Worm (Caenorhabditis elegans): ENCODE measurements around the gene Y41E3.13.

The Y41E3.13 gene

DNA sequence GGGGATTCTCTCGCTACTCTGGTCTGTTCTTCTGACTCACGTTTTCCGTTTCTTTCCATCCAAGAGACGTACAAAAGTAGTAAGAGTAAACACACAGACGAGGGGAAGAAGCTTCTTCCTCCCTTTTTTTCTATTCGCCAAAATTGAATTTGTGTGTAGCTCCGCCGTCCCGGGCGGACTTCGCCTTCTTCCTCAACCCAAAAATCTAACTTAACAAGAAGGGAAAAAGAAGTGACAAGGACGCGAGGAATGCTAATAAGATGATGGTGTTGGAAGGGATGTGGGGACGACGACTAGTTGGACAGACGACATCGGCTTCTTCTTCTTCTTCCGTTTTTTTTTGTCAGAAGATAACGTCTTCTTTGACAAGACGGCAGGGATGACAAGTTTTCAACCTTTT, 41.1 kb upstream of the Y41E3.13 start:
- no peak for TF ChIP-seq him-1 (tag; optimal IDR thresholded peaks at IDR 0.05)
- no peak for TF ChIP-seq ekl-4 (GFP tag; IDR thresholded peaks at IDR 0.05)
- no peak for TF ChIP-seq egl-44 (GFP tag; IDR thresholded peaks at IDR 0.05)
- TF ChIP-seq somi-1 (GFP tag; optimal IDR thresholded peaks at IDR 0.05), result no peak
- TF ChIP-seq B0336.3 (GFP tag; IDR thresholded peaks at IDR 0.05), result no peak
- TF ChIP-seq K12H6.12 (tag; optimal IDR thresholded peaks at IDR 0.05), result peak; percentile 23
- TF ChIP-seq zfh-2 (GFP tag; conservative IDR thresholded peaks at IDR 0.05), result peak; percentile 41; the same call in 1 of the 2 replicates
- no peak for TF ChIP-seq ets-4 (GFP tag; optimal IDR thresholded peaks at IDR 0.05)

DNA sequence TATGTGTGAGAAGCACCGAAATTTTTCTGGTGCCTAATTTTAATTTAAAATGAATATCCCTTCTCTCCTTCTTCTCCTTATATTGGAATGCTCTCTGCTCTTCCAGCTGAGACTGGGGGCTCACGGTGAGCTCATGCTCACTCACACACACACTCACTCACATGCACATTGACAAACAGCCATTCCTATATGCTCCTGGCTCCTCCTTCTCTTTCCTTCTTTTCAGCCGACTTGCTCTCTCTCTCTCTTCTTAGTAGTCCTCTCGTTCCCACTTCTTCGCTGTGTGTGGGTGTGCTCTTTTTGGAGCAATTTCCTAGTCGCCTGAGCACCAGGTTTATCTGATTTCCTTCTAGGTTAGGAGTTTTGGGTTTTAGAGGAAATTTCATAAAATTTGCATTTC, 37.1 kb upstream of the Y41E3.13 start:
- TF ChIP-seq cebp-2 (GFP tag; IDR thresholded peaks at IDR 0.05) (peak; percentile 27; the same call in 1 of the 2 replicates), F39B2.1 (GFP tag; IDR thresholded peaks at IDR 0.05) (no peak), lin-35 (GFP tag; optimal IDR thresholded peaks at IDR 0.05) (peak in 1 of 3 experiments; percentile 8), K12H6.12 (tag; optimal IDR thresholded peaks at IDR 0.05) (peak; percentile 12), ztf-18 (tag; optimal IDR thresholded peaks at IDR 0.05) (peak; percentile 41), tlf-1 (GFP tag; optimal IDR thresholded peaks at IDR 0.05) (no peak), cebp-1 (GFP tag; IDR thresholded peaks at IDR 0.05) (no peak), cebp-1 (tag; optimal IDR thresholded peaks at IDR 0.05) (peak; percentile 19), zfh-2 (GFP tag; conservative IDR thresholded peaks at IDR 0.05) (0 out of 2 replicates have a peak, but pooled peaks have one; percentile 23)

DNA sequence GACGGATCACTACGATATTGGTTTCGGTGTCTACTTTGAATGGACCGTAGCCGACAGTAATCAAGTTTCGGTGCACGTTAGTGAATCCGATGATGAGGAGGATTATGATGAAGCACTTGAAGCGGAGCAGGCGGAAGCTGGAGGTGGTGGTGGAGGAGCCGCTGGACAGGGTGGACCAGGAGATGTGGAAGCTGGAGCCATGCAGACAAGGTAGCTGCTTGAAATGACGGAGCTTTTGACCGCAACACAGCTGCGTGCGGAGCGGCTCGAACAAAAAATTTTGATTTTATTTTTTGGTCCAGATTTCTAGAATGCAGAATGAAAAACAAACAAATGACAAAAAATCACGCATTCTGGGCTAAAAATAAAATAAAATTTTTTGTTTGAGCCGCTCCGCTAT, 33.7 kb upstream of the Y41E3.13 start:
- TF ChIP-seq unc-62 (GFP tag; optimal IDR thresholded peaks at IDR 0.05), result no peak
- TF ChIP-seq zfh-2 (GFP tag; conservative IDR thresholded peaks at IDR 0.05), result peak; percentile 67

DNA sequence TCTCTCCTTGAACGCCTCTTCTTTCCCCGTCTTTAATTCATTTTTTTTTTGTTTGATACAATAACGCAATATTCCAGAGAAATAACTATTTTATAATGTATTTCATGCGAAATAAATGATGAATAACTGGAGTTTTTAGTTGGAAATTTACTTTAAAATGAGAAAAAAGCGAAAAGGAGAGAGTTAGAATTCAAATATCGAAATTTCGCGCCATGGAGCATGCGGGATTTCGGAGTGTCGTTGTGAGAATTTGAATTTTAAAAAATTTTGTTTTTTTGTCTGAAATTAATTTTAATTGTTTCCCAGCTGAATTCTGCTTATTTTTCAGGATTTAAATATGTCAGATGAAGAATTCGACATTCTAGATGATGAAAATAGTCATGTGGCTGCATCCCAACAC, 32.7 kb upstream of the Y41E3.13 start, which contains the start of gene fcd-2:
fcd-2 (plus strand) TSS at position 327 of the 400 bp plus-strand sequence.
- no peak for TF ChIP-seq rpc-1 (optimal IDR thresholded peaks at IDR 0.05)
- no peak for TF ChIP-seq rpc-1 (tag; optimal IDR thresholded peaks at IDR 0.05)
- no peak for TF ChIP-seq C17E4.6 (GFP tag; IDR thresholded peaks at IDR 0.05)
- no peak for TF ChIP-seq athp-1 (tag; optimal IDR thresholded peaks at IDR 0.05)
- TF ChIP-seq egrh-3 (GFP tag; IDR thresholded peaks at IDR 0.05), result no peak
- TF ChIP-seq F33H1.4 (GFP tag; IDR thresholded peaks at IDR 0.05), result peak; percentile 37; the same call in 1 of the 2 replicates
- peak; percentile 23 for TF ChIP-seq B0035.1 (tag; optimal IDR thresholded peaks at IDR 0.05)
- no peak for TF ChIP-seq repo-1 (tag; optimal IDR thresholded peaks at IDR 0.05)
- no peak for TF ChIP-seq aptf-2 (GFP tag; conservative IDR thresholded peaks at IDR 0.05)
- no peak for TF ChIP-seq C06A6.2 (GFP tag; conservative IDR thresholded peaks at IDR 0.05)
- peak in 2 of 3 experiments; percentile 18 to 74 for TF ChIP-seq lin-35 (GFP tag; optimal IDR thresholded peaks at IDR 0.05)
- TF ChIP-seq cebp-2 (GFP tag; IDR thresholded peaks at IDR 0.05), result no peak
- peak; percentile 43 for TF ChIP-seq F49E8.2 (tag; optimal IDR thresholded peaks at IDR 0.05; ENCODE audit: insufficient read depth)
- TF ChIP-seq lin-40 (tag; optimal IDR thresholded peaks at IDR 0.05), result peak; percentile 15
- TF ChIP-seq B0336.3 (GFP tag; IDR thresholded peaks at IDR 0.05), result peak; percentile 26; the same call in 1 of the 2 replicates
- no peak for TF ChIP-seq mxl-1 (tag; optimal IDR thresholded peaks at IDR 0.05)
- peak; percentile 96 for TF ChIP-seq efl-1 (GFP tag; optimal IDR thresholded peaks at IDR 0.05)
- TF ChIP-seq attf-5 (GFP tag; optimal IDR thresholded peaks at IDR 0.05), result peak; percentile 63
- peak; percentile 71 for TF ChIP-seq ztf-18 (tag; optimal IDR thresholded peaks at IDR 0.05)
- peak; percentile 34 for TF ChIP-seq snpc-3.4 (tag; optimal IDR thresholded peaks at IDR 0.05)
- no peak for TF ChIP-seq Y53F4B.3 (GFP tag; IDR thresholded peaks at IDR 0.05)
- peak; percentile 62 for TF ChIP-seq snpc-4 (GFP tag; optimal IDR thresholded peaks at IDR 0.05)
- TF ChIP-seq snpc-4 (tag; optimal IDR thresholded peaks at IDR 0.05), result peak in 3 of 4 experiments; percentile 60 to 89 (median 73)
- no peak for TF ChIP-seq madf-10 (tag; optimal IDR thresholded peaks at IDR 0.05)
- no peak for TF ChIP-seq F52B5.7 (tag; optimal IDR thresholded peaks at IDR 0.05)
- no peak for TF ChIP-seq F37B4.10 (GFP tag; IDR thresholded peaks at IDR 0.05)
- peak; percentile 1 for TF ChIP-seq K12H6.12 (tag; optimal IDR thresholded peaks at IDR 0.05)
- TF ChIP-seq nfya-1 (tag; optimal IDR thresholded peaks at IDR 0.05; ENCODE audit: borderline replicate concordance, insufficient read depth), result no peak
- TF ChIP-seq zim-3 (tag; optimal IDR thresholded peaks at IDR 0.05), result no peak
- no peak for TF ChIP-seq nhr-120 (GFP tag; IDR thresholded peaks at IDR 0.05)
- TF ChIP-seq madf-3 (GFP tag; IDR thresholded peaks at IDR 0.05), result 0 out of 2 replicates have a peak, but pooled peaks have one; percentile 4
- peak; percentile 13 for TF ChIP-seq tlf-1 (GFP tag; optimal IDR thresholded peaks at IDR 0.05)
- no peak for TF ChIP-seq F55B11.4 (tag; optimal IDR thresholded peaks at IDR 0.05; ENCODE audit: borderline replicate concordance, insufficient read depth)
